Worm (Caenorhabditis elegans): ENCODE results near the gene ule-4.

- TF ChIP-seq ceh-8 (GFP tag; optimal IDR thresholded peaks at IDR 0.05) (no peak), unc-98 (GFP tag; IDR thresholded peaks at IDR 0.05) (no peak), fkh-4 (tag; optimal IDR thresholded peaks at IDR 0.05; ENCODE audit: borderline replicate concordance) (no peak), isw-1 (GFP tag; IDR thresholded peaks at IDR 0.05) (no peak), ama-1 (optimal IDR thresholded peaks at IDR 0.05) (no peak), lin-39 (tag; optimal IDR thresholded peaks at IDR 0.05) (no peak), elt-3 (tag; optimal IDR thresholded peaks at IDR 0.05) (no peak), fkh-10 (GFP tag; optimal IDR thresholded peaks at IDR 0.05) (no peak), lsy-2 (tag; optimal IDR thresholded peaks at IDR 0.05) (no peak), sox-4 (tag; optimal IDR thresholded peaks at IDR 0.05) (no peak), nhr-19 (GFP tag; conservative IDR thresholded peaks at IDR 0.05) (no peak), nhr-76 (tag; optimal IDR thresholded peaks at IDR 0.05) (no peak), dsc-1 (tag; optimal IDR thresholded peaks at IDR 0.05) (no peak)
Observed at ce11 chrIV:13650238-13650637, 2.8 kb upstream of the ule-4 start, which contains the start of gene C08F11.17.
